Fruit fly (Drosophila melanogaster) whole organism, embryonic: ENCODE results near the gene CG10116.

Source experiments
- Bgb ChIP-seq: fragments of 200-800 bp; sonication (Bioruptor generic); IDR thresholded peaks from 2 replicates; pipeline ENCODE4 v1.3.6; 2022; ENCODE audit warnings: missing biosample characterization, missing genetic modification characterization; ENCODE audit not compliant: partially characterized antibody
- BtbVII ChIP-seq: fragments of 200-800 bp; sonication (Bioruptor generic); optimal IDR thresholded peaks from 3 replicates; lab custom pipeline; 2017; ENCODE audit warnings: missing biosample characterization, mild to moderate bottlenecking, missing genetic modification characterization
- CG10147 ChIP-seq: fragments of 200-800 bp; sonication (Bioruptor generic); optimal IDR thresholded peaks from 2 replicates; lab custom pipeline; 2019; ENCODE audit warnings: missing biosample characterization, mild to moderate bottlenecking, missing genetic modification characterization, moderate library complexity
- CG10209 ChIP-seq: fragments of 200-800 bp; sonication (Bioruptor generic); optimal IDR thresholded peaks from 3 replicates; lab custom pipeline; 2017; ENCODE audit warnings: missing biosample characterization, mild to moderate bottlenecking, missing genetic modification characterization, missing genetic modification reagents
- CG11695 ChIP-seq: fragments of 200-800 bp; sonication (Bioruptor generic); IDR thresholded peaks from 3 replicates; pipeline ENCODE4 v1.3.6; 2022; ENCODE audit warnings: missing biosample characterization, missing genetic modification characterization
- CG1233 ChIP-seq: fragments of 200-800 bp; sonication (Bioruptor generic); optimal IDR thresholded peaks from 4 replicates; lab custom pipeline; 2018; ENCODE audit warnings: missing biosample characterization, mild to moderate bottlenecking, missing genetic modification characterization
- CG13123 ChIP-seq: fragments of 200-800 bp; sonication (Bioruptor generic); optimal IDR thresholded peaks from 2 replicates; lab custom pipeline; 2016; ENCODE audit warnings: missing biosample characterization, missing genetic modification characterization
- CG13287 ChIP-seq: fragments of 200-800 bp; sonication (Bioruptor generic); IDR thresholded peaks from 2 replicates; pipeline ENCODE4 v1.3.6; 2022; ENCODE audit warnings: missing biosample characterization, missing genetic modification characterization; ENCODE audit not compliant: partially characterized antibody
- CG15601 ChIP-seq: fragments of 200-800 bp; sonication (Bioruptor generic); optimal IDR thresholded peaks from 3 replicates; lab custom pipeline; 2019; ENCODE audit warnings: missing biosample characterization, mild to moderate bottlenecking, missing genetic modification characterization, moderate library complexity
- CG16815 ChIP-seq: fragments of 200-800 bp; sonication (Bioruptor generic); optimal IDR thresholded peaks from 3 replicates; lab custom pipeline; 2017; ENCODE audit warnings: missing biosample characterization, mild to moderate bottlenecking, missing genetic modification characterization
- CG17359 ChIP-seq: fragments of 200-800 bp; sonication (Bioruptor generic); optimal IDR thresholded peaks from 3 replicates; lab custom pipeline; 2018; ENCODE audit warnings: missing biosample characterization, mild to moderate bottlenecking, missing genetic modification characterization, moderate library complexity
- CG2202 ChIP-seq: fragments of 200-800 bp; sonication (Bioruptor generic); optimal IDR thresholded peaks from 2 replicates; lab custom pipeline; 2018; ENCODE audit warnings: missing biosample characterization, mild to moderate bottlenecking, missing genetic modification characterization
- CG30403 ChIP-seq: fragments of 200-800 bp; sonication (Bioruptor generic); optimal IDR thresholded peaks from 3 replicates; lab custom pipeline; 2016; ENCODE audit warnings: missing biosample characterization, missing genetic modification characterization
- CG4617 ChIP-seq: fragments of 200-800 bp; sonication (Bioruptor generic); optimal IDR thresholded peaks from 3 replicates; lab custom pipeline; 2016; ENCODE audit warnings: missing biosample characterization, missing genetic modification characterization, borderline replicate concordance
- CG6791 ChIP-seq: fragments of 200-800 bp; sonication (Bioruptor generic); IDR thresholded peaks from 3 replicates; pipeline ENCODE4 v1.3.6; 2022; ENCODE audit warnings: missing biosample characterization, missing genetic modification characterization; ENCODE audit not compliant: partially characterized antibody
- CG7271 ChIP-seq: fragments of 200-800 bp; sonication (Bioruptor generic); optimal IDR thresholded peaks from 2 replicates; lab custom pipeline; 2018; ENCODE audit warnings: missing biosample characterization, mild to moderate bottlenecking, missing genetic modification characterization, moderate library complexity
- CG7745 ChIP-seq: fragments of 200-800 bp; sonication (Bioruptor generic); optimal IDR thresholded peaks from 2 replicates; lab custom pipeline; 2018; ENCODE audit warnings: missing biosample characterization, mild to moderate bottlenecking, missing genetic modification characterization, moderate library complexity
- CG7963 ChIP-seq: fragments of 200-800 bp; sonication (Bioruptor generic); IDR thresholded peaks from 3 replicates; pipeline ENCODE4 v1.3.6; 2022; ENCODE audit warnings: missing biosample characterization, missing genetic modification characterization; ENCODE audit not compliant: partially characterized antibody
- CG9932 ChIP-seq: fragments of 200-800 bp; sonication (Bioruptor generic); IDR thresholded peaks from 2 replicates; pipeline ENCODE4 v1.3.6; 2022; ENCODE audit warnings: missing biosample characterization, missing genetic modification characterization
- Dref ChIP-seq: fragments of 200-800 bp; sonication (Bioruptor generic); IDR thresholded peaks from 2 replicates; pipeline ENCODE4 v1.3.6; 2022; ENCODE audit warnings: missing biosample characterization, missing genetic modification characterization
- E2f2 ChIP-seq: fragments of 200-800 bp; sonication (Bioruptor generic); IDR thresholded peaks from 2 replicates; pipeline ENCODE4 v1.3.6; 2022; ENCODE audit warnings: missing biosample characterization, missing genetic modification characterization
- Ets97D ChIP-seq: fragments of 200-800 bp; sonication (Bioruptor generic); optimal IDR thresholded peaks from 3 replicates; lab custom pipeline; 2016; ENCODE audit warnings: missing biosample characterization, missing genetic modification characterization
- MESR4 ChIP-seq: fragments of 200-800 bp; sonication (Bioruptor generic); optimal IDR thresholded peaks from 2 replicates; lab custom pipeline; 2018; ENCODE audit warnings: missing biosample characterization, mild to moderate bottlenecking, missing genetic modification characterization, moderate library complexity
- NC2α ChIP-seq: fragments of 200-800 bp; sonication (Bioruptor generic); optimal IDR thresholded peaks from 2 replicates; lab custom pipeline; 2016; ENCODE audit warnings: missing biosample characterization, missing genetic modification characterization
- PHDP ChIP-seq: fragments of 200-800 bp; sonication (Bioruptor generic); optimal IDR thresholded peaks from 3 replicates; lab custom pipeline; 2018; ENCODE audit warnings: missing biosample characterization, mild to moderate bottlenecking, missing genetic modification characterization, moderate library complexity
- Ptx1 ChIP-seq: fragments of 200-800 bp; sonication (Bioruptor generic); IDR thresholded peaks from 2 replicates; pipeline ENCODE4 v1.3.6; 2022; ENCODE audit warnings: missing biosample characterization, missing genetic modification characterization
- Six4 ChIP-seq: fragments of 200-800 bp; sonication (Bioruptor generic); optimal IDR thresholded peaks from 2 replicates; lab custom pipeline; 2016; ENCODE audit warnings: missing biosample characterization, missing genetic modification characterization
- Ssrp ChIP-seq: fragments of 200-800 bp; sonication (Bioruptor generic); optimal IDR thresholded peaks from 2 replicates; lab custom pipeline; 2018; ENCODE audit warnings: missing biosample characterization, mild to moderate bottlenecking, missing genetic modification characterization, moderate library complexity
- TFAM ChIP-seq: fragments of 200-800 bp; sonication (Bioruptor generic); optimal IDR thresholded peaks from 2 replicates; lab custom pipeline; 2017; ENCODE audit warnings: missing biosample characterization, missing genetic modification characterization, inconsistent platforms
- Vsx1 ChIP-seq: fragments of 200-800 bp; sonication (Bioruptor generic); optimal IDR thresholded peaks from 2 replicates; lab custom pipeline; 2017; ENCODE audit warnings: missing biosample characterization, mild to moderate bottlenecking, missing genetic modification characterization, missing genetic modification reagents
- abd-A ChIP-seq: fragments of 200-800 bp; sonication (Bioruptor generic); optimal IDR thresholded peaks from 3 replicates; lab custom pipeline; 2019; ENCODE audit warnings: missing biosample characterization, mild to moderate bottlenecking, missing genetic modification characterization, moderate library complexity
- amos ChIP-seq: fragments of 200-800 bp; sonication (Bioruptor generic); IDR thresholded peaks from 2 replicates; pipeline ENCODE4 v1.3.6; 2022; ENCODE audit warnings: missing biosample characterization, missing genetic modification characterization; ENCODE audit not compliant: partially characterized antibody
- aop ChIP-seq: fragments of 200-800 bp; sonication (Bioruptor generic); IDR thresholded peaks from 2 replicates; pipeline ENCODE4 v1.3.6; 2022; ENCODE audit warnings: missing biosample characterization, missing genetic modification characterization
- bigmax ChIP-seq: fragments of 200-800 bp; sonication (Bioruptor generic); optimal IDR thresholded peaks from 2 replicates; lab custom pipeline; 2018; ENCODE audit warnings: missing biosample characterization, mild to moderate bottlenecking, missing genetic modification characterization
- cas ChIP-seq: fragments of 200-800 bp; sonication (Bioruptor generic); IDR thresholded peaks from 2 replicates; pipeline ENCODE4 v1.3.6; 2022; ENCODE audit warnings: missing biosample characterization, missing genetic modification characterization
- ci ChIP-seq: fragments of 200-800 bp; sonication (Bioruptor generic); IDR thresholded peaks from 3 replicates; pipeline ENCODE4 v1.3.6; 2022; ENCODE audit warnings: missing biosample characterization, missing genetic modification characterization
- croc ChIP-seq: fragments of 200-800 bp; sonication (Bioruptor generic); conservative IDR thresholded peaks from 3 replicates; pipeline ENCODE4 v1.3.6; 2022; ENCODE audit warnings: missing biosample characterization, missing genetic modification characterization
- dysf ChIP-seq: fragments of 200-800 bp; sonication (Bioruptor generic); IDR thresholded peaks from 3 replicates; pipeline ENCODE4 v1.3.6; 2022; ENCODE audit warnings: missing biosample characterization, missing genetic modification characterization
- fru ChIP-seq: fragments of >200 bp; optimal IDR thresholded peaks from 2 replicates; lab custom pipeline; 2017
- gcm2 ChIP-seq: fragments of 200-800 bp; sonication (Bioruptor generic); optimal IDR thresholded peaks from 2 replicates; lab custom pipeline; 2016; ENCODE audit warnings: missing biosample characterization, missing genetic modification characterization
- gem ChIP-seq: fragments of 200-800 bp; sonication (Bioruptor generic); optimal IDR thresholded peaks from 2 replicates; lab custom pipeline; 2019; ENCODE audit warnings: missing biosample characterization, mild to moderate bottlenecking, missing genetic modification characterization, moderate library complexity
- h ChIP-seq: fragments of >200 bp; optimal IDR thresholded peaks from 2 replicates; lab custom pipeline; 2017
- hbn ChIP-seq: fragments of 200-800 bp; sonication (Bioruptor generic); IDR thresholded peaks from 2 replicates; pipeline ENCODE4 v1.3.6; 2022; ENCODE audit warnings: missing biosample characterization, missing genetic modification characterization; ENCODE audit not compliant: partially characterized antibody
- pnt ChIP-seq: fragments of 200-800 bp; sonication (Bioruptor generic); optimal IDR thresholded peaks from 3 replicates; lab custom pipeline; 2016; ENCODE audit warnings: missing biosample characterization, missing genetic modification characterization
- ranshi ChIP-seq: fragments of 200-800 bp; sonication (Bioruptor generic); IDR thresholded peaks from 2 replicates; pipeline ENCODE4 v1.3.6; 2022; ENCODE audit warnings: missing biosample characterization, missing genetic modification characterization
- schlank ChIP-seq: fragments of 200-800 bp; sonication (Bioruptor generic); optimal IDR thresholded peaks from 2 replicates; lab custom pipeline; 2018; ENCODE audit warnings: missing biosample characterization, mild to moderate bottlenecking, missing genetic modification characterization
- sna ChIP-seq: fragments of 200-800 bp; sonication (Bioruptor generic); IDR thresholded peaks from 2 replicates; pipeline ENCODE4 v1.3.6; 2022; ENCODE audit warnings: missing biosample characterization, missing genetic modification characterization; ENCODE audit not compliant: partially characterized antibody
- tgo ChIP-seq: fragments of 200-800 bp; sonication (Bioruptor generic); IDR thresholded peaks from 3 replicates; pipeline ENCODE4 v1.3.6; 2022; ENCODE audit warnings: missing biosample characterization, missing genetic modification characterization
- z ChIP-seq: fragments of 200-800 bp; sonication (Bioruptor generic); IDR thresholded peaks from 3 replicates; pipeline ENCODE4 v1.3.6; 2022; ENCODE audit warnings: missing biosample characterization, missing genetic modification characterization

Gene CG10116

DNA sequence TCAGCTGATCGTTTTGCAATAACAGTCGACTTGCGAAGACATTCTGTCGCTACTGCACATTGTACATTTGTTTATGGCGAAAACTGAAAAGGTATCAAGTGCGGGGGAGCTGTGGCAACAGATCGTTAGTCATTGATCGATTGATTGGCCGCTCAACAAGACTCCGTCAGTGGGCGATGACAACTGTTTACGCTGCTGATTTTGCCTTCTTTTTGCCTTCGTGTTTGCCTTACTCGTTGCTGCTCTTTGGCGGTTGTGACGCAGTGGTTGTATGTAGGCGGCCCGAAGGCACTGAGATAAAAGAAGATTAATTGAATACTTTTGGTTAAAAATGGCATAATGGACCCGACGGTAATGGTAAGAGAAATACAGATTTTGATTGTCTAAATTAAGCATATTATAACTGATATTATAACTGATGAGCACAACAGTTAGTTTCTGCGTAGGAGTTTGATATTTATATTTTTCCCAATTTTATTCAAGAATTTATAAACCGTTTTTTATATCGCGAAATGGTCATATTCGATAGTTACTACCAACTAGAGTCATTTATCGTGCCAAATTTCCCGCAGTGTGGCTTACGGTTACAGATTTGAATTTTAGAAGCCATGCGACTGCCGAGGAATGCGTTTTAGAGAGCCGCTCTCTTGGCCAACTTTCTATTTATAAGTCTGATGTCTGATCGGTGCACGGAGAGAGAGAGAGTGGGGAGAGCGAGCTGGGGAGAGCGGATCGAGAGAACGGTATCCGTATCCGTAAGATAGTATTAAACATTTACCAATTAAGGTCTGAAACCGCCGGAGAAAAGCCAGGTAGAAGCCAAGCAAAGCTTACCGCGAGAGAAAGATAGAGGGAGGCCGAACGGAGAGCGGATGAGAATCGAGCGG is 19.8 kb upstream of the CG10116 start (continued):
- TF ChIP-seq Ssrp (tag; lab: Kevin White, UChicago) (peak; percentile 90), Vsx1 (GFP tag; lab: Kevin White, UChicago) (peak; percentile 85), CG15601 (tag; lab: Kevin White, UChicago) (peak; percentile 87), ci (GFP tag; lab: Robert Waterston, UW) (peak; percentile 74), CG10147 (GFP tag; lab: Kevin White, UChicago) (peak; percentile 94), Ptx1 (GFP tag; lab: Robert Waterston, UW) (peak; percentile 92), NC2α (GFP tag; lab: Kevin White, UChicago) (no peak), amos (GFP tag; lab: Robert Waterston, UW) (no peak), MESR4 (GFP tag; lab: Kevin White, UChicago) (no peak), TFAM (GFP tag; lab: Kevin White, UChicago) (peak; percentile 54), CG1233 (GFP tag; lab: Kevin White, UChicago) (peak; percentile 84), dysf (GFP tag; lab: Robert Waterston, UW) (peak; percentile 94), CG7963 (GFP tag; lab: Robert Waterston, UW) (no peak), CG9932 (GFP tag; lab: Robert Waterston, UW) (peak; percentile 84), CG7271 (tag; lab: Kevin White, UChicago) (no peak), Bgb (GFP tag; lab: Robert Waterston, UW) (no peak), CG7745 (tag; lab: Kevin White, UChicago) (no peak), CG4617 (GFP tag; lab: Kevin White, UChicago) (peak; percentile 60), CG10209 (GFP tag; lab: Kevin White, UChicago) (peak; percentile 93), CG13287 (GFP tag; lab: Robert Waterston, UW) (peak; percentile 63; the same call in 1 of the 2 replicates), bigmax (no peak), BtbVII (GFP tag; lab: Kevin White, UChicago) (peak; percentile 92), tgo (GFP tag; lab: Robert Waterston, UW) (peak; percentile 89), ranshi (peak; percentile 83), CG16815 (GFP tag; lab: Kevin White, UChicago) (peak; percentile 87), CG2202 (tag; lab: Kevin White, UChicago) (peak; percentile 71), CG6791 (GFP tag; lab: Robert Waterston, UW) (no peak), hbn (peak; percentile 69; the same call in 1 of the 2 replicates), CG17359 (tag; lab: Kevin White, UChicago) (peak; percentile 91), cas (GFP tag; lab: Robert Waterston, UW) (no peak), aop (GFP tag; lab: Robert Waterston, UW) (no peak), Six4 (GFP tag; lab: Kevin White, UChicago) (peak; percentile 88), fru (no peak), PHDP (tag; lab: Kevin White, UChicago) (peak; percentile 93), croc (GFP tag; lab: Robert Waterston, UW) (peak; percentile 81), CG30403 (GFP tag; lab: Kevin White, UChicago) (peak; percentile 95), CG13123 (GFP tag; lab: Kevin White, UChicago) (peak; percentile 56), pnt (peak; percentile 55), Dref (GFP tag; lab: Robert Waterston, UW) (no peak), z (GFP tag; lab: Robert Waterston, UW) (no peak), sna (GFP tag; lab: Robert Waterston, UW) (peak; percentile 79), Ets97D (peak; percentile 43), CG11695 (GFP tag; lab: Robert Waterston, UW) (peak; percentile 89), abd-A (no peak), E2f2 (GFP tag; lab: Robert Waterston, UW) (peak; percentile 54; the same call in 1 of the 2 replicates), schlank (tag; lab: Kevin White, UChicago) (peak; percentile 63), gem (tag; lab: Kevin White, UChicago) (peak; percentile 95), h (lab: Kevin White, UChicago) (no peak), gcm2 (GFP tag; lab: Kevin White, UChicago) (peak; percentile 13)
